Worm (Caenorhabditis elegans): ENCODE measurements around the gene C29A12.22.

C29A12.22 gene

ce11 chrV:10805934-10806333, 5.9 kb upstream of the C29A12.22 start, which contains the start of gene prp-38:
Gene prp-38, minus strand, starts transcription at chrV:10806034.
- peak; percentile 70 for TF ChIP-seq aha-1 (tag)
- no peak for TF ChIP-seq zip-11 (GFP tag; IDR thresholded peaks at IDR 0.05)

ce11 chrV:10807862-10808327, 4.0 kb upstream of the C29A12.22 start, which contains the start of gene plrg-1:
Gene plrg-1, minus strand, starts transcription at chrV:10807912.
- peak; percentile 84 for TF ChIP-seq spr-1 (tag; optimal IDR thresholded peaks at IDR 0.05)
- TF ChIP-seq dve-1 (tag; optimal IDR thresholded peaks at IDR 0.05; ENCODE audit: insufficient read depth), result peak; percentile 91
- TF ChIP-seq nhr-42 (GFP tag; IDR thresholded peaks at IDR 0.05), result peak; percentile 71; the same call in 1 of the 2 replicates
- TF ChIP-seq F49E8.2 (tag; optimal IDR thresholded peaks at IDR 0.05; ENCODE audit: borderline replicate concordance), result peak; percentile 59
- TF ChIP-seq skn-1 (tag; optimal IDR thresholded peaks at IDR 0.05), result no peak
- TF ChIP-seq gei-8 (GFP tag; optimal IDR thresholded peaks at IDR 0.05), result peak; percentile 16
- peak; percentile 95 for TF ChIP-seq hmg-1.1 (GFP tag; IDR thresholded peaks at IDR 0.05)
- TF ChIP-seq nhr-25 (tag; optimal IDR thresholded peaks at IDR 0.05; ENCODE audit: borderline replicate concordance, insufficient read depth), result peak; percentile 42
- TF ChIP-seq zip-11 (GFP tag; IDR thresholded peaks at IDR 0.05), result peak; percentile 63; the same call in 1 of the 2 replicates
- peak; percentile 81 for TF ChIP-seq zfp-3 (GFP tag; conservative IDR thresholded peaks at IDR 0.05)
- no peak for TF ChIP-seq Y105C5A.15 (GFP tag; IDR thresholded peaks at IDR 0.05)
- TF ChIP-seq ztf-7 (tag; optimal IDR thresholded peaks at IDR 0.05), result no peak
- no peak for TF ChIP-seq R02D3.7 (tag; optimal IDR thresholded peaks at IDR 0.05)
- TF ChIP-seq nhr-111 (GFP tag; optimal IDR thresholded peaks at IDR 0.05), result no peak
- TF ChIP-seq mes-2 (tag; optimal IDR thresholded peaks at IDR 0.05; ENCODE audit: poor library complexity, severe bottlenecking), result peak; percentile 97
- no peak for TF ChIP-seq nhr-237 (tag; optimal IDR thresholded peaks at IDR 0.05)
- TF ChIP-seq zip-2 (tag; optimal IDR thresholded peaks at IDR 0.05), result peak; percentile 12
- peak; percentile 88 for TF ChIP-seq vab-7 (GFP tag; IDR thresholded peaks at IDR 0.05)
- no peak for TF ChIP-seq ceh-62 (tag; optimal IDR thresholded peaks at IDR 0.05)
- TF ChIP-seq unc-130 (GFP tag; optimal IDR thresholded peaks at IDR 0.05), result peak; percentile 88
- peak; percentile 88 for TF ChIP-seq ctbp-1 (GFP tag; IDR thresholded peaks at IDR 0.05)
- peak; percentile 50 for TF ChIP-seq fkh-10 (GFP tag; optimal IDR thresholded peaks at IDR 0.05)
- peak in 1 of 2 experiments; percentile 65; a peak in 1 of 4 replicates for TF ChIP-seq madf-5 (GFP tag; IDR thresholded peaks at IDR 0.05)
- TF ChIP-seq ZK546.5 (tag; optimal IDR thresholded peaks at IDR 0.05), result peak in 1 of 2 experiments; percentile 7
- TF ChIP-seq lin-1 (GFP tag; IDR thresholded peaks at IDR 0.05), result peak; percentile 88
- no peak for TF ChIP-seq tag-97 (GFP tag; IDR thresholded peaks at IDR 0.05)
- no peak for TF ChIP-seq aly-2 (tag; optimal IDR thresholded peaks at IDR 0.05)
- TF ChIP-seq aha-1 (tag), result peak; percentile 95
- TF ChIP-seq F44E2.7 (GFP tag; IDR thresholded peaks at IDR 0.05), result no peak
- no peak for TF ChIP-seq sdz-12 (GFP tag; optimal IDR thresholded peaks at IDR 0.05)
- no peak for TF ChIP-seq set-16 (GFP tag; IDR thresholded peaks at IDR 0.05)
- TF ChIP-seq lim-7 (GFP tag; IDR thresholded peaks at IDR 0.05), result peak; percentile 54; the same call in 1 of the 2 replicates
- no peak for TF ChIP-seq nhr-10 (tag; optimal IDR thresholded peaks at IDR 0.05)
- no peak for TF ChIP-seq lin-39 (tag; optimal IDR thresholded peaks at IDR 0.05)
- no peak for TF ChIP-seq F26F4.8 (GFP tag; conservative IDR thresholded peaks at IDR 0.05)
- no peak for TF ChIP-seq D1046.2 (GFP tag; IDR thresholded peaks at IDR 0.05)
- peak; percentile 47 to 63 for TF ChIP-seq mdl-1 (tag; optimal IDR thresholded peaks at IDR 0.05)
- peak; percentile 89 for TF ChIP-seq hlh-11 (tag; optimal IDR thresholded peaks at IDR 0.05)
- peak; percentile 82 for TF ChIP-seq dmd-6 (GFP tag; IDR thresholded peaks at IDR 0.05)
- no peak for TF ChIP-seq zfp-2 (tag; optimal IDR thresholded peaks at IDR 0.05)
- peak; percentile 41 for TF ChIP-seq pqm-1 (tag; optimal IDR thresholded peaks at IDR 0.05)
- peak; percentile 68; the same call in 1 of the 2 replicates for TF ChIP-seq daf-19 (GFP tag; conservative IDR thresholded peaks at IDR 0.05)
- TF ChIP-seq pha-4 (GFP tag; IDR thresholded peaks at IDR 0.05), result peak; percentile 88
- peak; percentile 58 for TF ChIP-seq pha-4 (tag; optimal IDR thresholded peaks at IDR 0.05)
- peak; percentile 83 for TF ChIP-seq nhr-77 (tag; optimal IDR thresholded peaks at IDR 0.05)
- peak; percentile 47; the same call in 1 of the 2 replicates for TF ChIP-seq dmd-9 (GFP tag; IDR thresholded peaks at IDR 0.05)
- TF ChIP-seq T26A8.4 (GFP tag; IDR thresholded peaks at IDR 0.05), result peak; percentile 93
- TF ChIP-seq madf-9 (GFP tag; conservative IDR thresholded peaks at IDR 0.05), result peak; percentile 66
- peak; percentile 82 for TF ChIP-seq dpl-1 (GFP tag; optimal IDR thresholded peaks at IDR 0.05)
